Worm (Caenorhabditis elegans): Measurements from ENCODE around the gene ZK1067.4.

ZK1067.4 gene

DNA sequence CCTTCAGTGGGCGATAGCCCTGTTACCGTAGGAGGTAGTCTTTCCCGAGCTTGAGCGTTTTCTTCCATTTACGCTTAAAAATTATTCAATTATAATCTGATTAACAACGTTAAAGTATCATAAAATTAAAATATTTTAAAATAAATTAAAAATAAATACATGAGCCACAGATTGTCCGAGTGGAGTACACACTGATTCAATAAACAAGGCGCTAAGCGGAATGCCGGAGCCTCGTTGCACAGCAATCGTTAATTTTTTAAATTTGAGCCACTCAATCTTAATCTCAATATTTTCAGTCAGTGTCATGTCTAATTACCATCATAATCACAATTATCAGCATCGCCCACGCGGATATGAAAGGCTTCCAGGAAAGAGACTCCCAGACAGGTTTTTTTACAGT is 33.1 kb upstream of the ZK1067.4 start, which contains the start of the genes sec-5 and pir-1 (continued):
- TF ChIP-seq swsn-7 (tag; optimal IDR thresholded peaks at IDR 0.05), result peak; percentile 42
- TF ChIP-seq nhr-20 (tag; optimal IDR thresholded peaks at IDR 0.05), result peak; percentile 45
- TF ChIP-seq nhr-76 (tag; optimal IDR thresholded peaks at IDR 0.05), result no peak
- TF ChIP-seq sptf-1 (tag; optimal IDR thresholded peaks at IDR 0.05), result no peak
- TF ChIP-seq lir-3 (tag; optimal IDR thresholded peaks at IDR 0.05; ENCODE audit: poor library complexity), result no peak
- TF ChIP-seq irx-1 (tag; optimal IDR thresholded peaks at IDR 0.05), result peak; percentile 41
- peak in 1 of 6 experiments; percentile 57 for TF ChIP-seq elt-3 (tag; optimal IDR thresholded peaks at IDR 0.05)
- TF ChIP-seq nhr-12 (tag; optimal IDR thresholded peaks at IDR 0.05), result no peak
- TF ChIP-seq sup-37 (GFP tag; optimal IDR thresholded peaks at IDR 0.05), result no peak
- no peak for TF ChIP-seq ztf-11 (tag; optimal IDR thresholded peaks at IDR 0.05)
- peak; percentile 56 for TF ChIP-seq snu-23 (GFP tag; optimal IDR thresholded peaks at IDR 0.05)
- TF ChIP-seq ceh-88 (GFP tag; IDR thresholded peaks at IDR 0.05), result no peak
- no peak for TF ChIP-seq egl-27 (tag; optimal IDR thresholded peaks at IDR 0.05)
- TF ChIP-seq nhr-71 (tag; optimal IDR thresholded peaks at IDR 0.05), result peak; percentile 63
- no peak for TF ChIP-seq ceh-8 (GFP tag; optimal IDR thresholded peaks at IDR 0.05)
- no peak; the same call in 1 of the 2 replicates for TF ChIP-seq nhr-19 (GFP tag; conservative IDR thresholded peaks at IDR 0.05)
- TF ChIP-seq F16B12.6 (tag; optimal IDR thresholded peaks at IDR 0.05), result peak; percentile 26
- TF ChIP-seq mab-9 (GFP tag; IDR thresholded peaks at IDR 0.05), result no peak
- TF ChIP-seq isw-1 (GFP tag; IDR thresholded peaks at IDR 0.05), result peak; percentile 28
- TF ChIP-seq lsy-2 (tag; optimal IDR thresholded peaks at IDR 0.05), result peak; percentile 65 to 74
- no peak for TF ChIP-seq hpl-2 (GFP tag; optimal IDR thresholded peaks at IDR 0.05)
- peak; percentile 5 for TF ChIP-seq unc-130 (tag; optimal IDR thresholded peaks at IDR 0.05)
- peak; percentile 20 for TF ChIP-seq C16A3.4 (tag; optimal IDR thresholded peaks at IDR 0.05)
- no peak for TF ChIP-seq pqm-1 (tag; optimal IDR thresholded peaks at IDR 0.05)
- no peak for TF ChIP-seq egl-13 (tag; optimal IDR thresholded peaks at IDR 0.05)
- TF ChIP-seq tlp-1 (tag; optimal IDR thresholded peaks at IDR 0.05), result no peak
- TF ChIP-seq fkh-4 (tag; optimal IDR thresholded peaks at IDR 0.05; ENCODE audit: borderline replicate concordance), result no peak
- no peak for TF ChIP-seq sox-4 (tag; optimal IDR thresholded peaks at IDR 0.05)
- TF ChIP-seq nhr-47 (tag; optimal IDR thresholded peaks at IDR 0.05), result peak; percentile 54
- peak; percentile 56 to 60 for TF ChIP-seq lin-35 (GFP tag; optimal IDR thresholded peaks at IDR 0.05)
- no peak for TF ChIP-seq fkh-8 (tag; optimal IDR thresholded peaks at IDR 0.05)
- peak; percentile 32 for TF ChIP-seq unc-86 (tag; optimal IDR thresholded peaks at IDR 0.05)
- TF ChIP-seq blmp-1 (tag; optimal IDR thresholded peaks at IDR 0.05), result peak; percentile 30
- TF ChIP-seq nhr-237 (tag; optimal IDR thresholded peaks at IDR 0.05), result no peak
- no peak for TF ChIP-seq nhr-84 (tag; optimal IDR thresholded peaks at IDR 0.05)
- no peak for TF ChIP-seq ceh-63 (GFP tag; optimal IDR thresholded peaks at IDR 0.05)
- no peak for TF ChIP-seq pag-3 (tag; optimal IDR thresholded peaks at IDR 0.05; ENCODE audit: borderline replicate concordance, insufficient read depth)
- TF ChIP-seq dsc-1 (tag; optimal IDR thresholded peaks at IDR 0.05), result no peak
- no peak for TF ChIP-seq unc-98 (GFP tag; IDR thresholded peaks at IDR 0.05)
- no peak for TF ChIP-seq zip-4 (GFP tag; optimal IDR thresholded peaks at IDR 0.05)
- no peak for TF ChIP-seq lin-13 (GFP tag; optimal IDR thresholded peaks at IDR 0.05)

DNA sequence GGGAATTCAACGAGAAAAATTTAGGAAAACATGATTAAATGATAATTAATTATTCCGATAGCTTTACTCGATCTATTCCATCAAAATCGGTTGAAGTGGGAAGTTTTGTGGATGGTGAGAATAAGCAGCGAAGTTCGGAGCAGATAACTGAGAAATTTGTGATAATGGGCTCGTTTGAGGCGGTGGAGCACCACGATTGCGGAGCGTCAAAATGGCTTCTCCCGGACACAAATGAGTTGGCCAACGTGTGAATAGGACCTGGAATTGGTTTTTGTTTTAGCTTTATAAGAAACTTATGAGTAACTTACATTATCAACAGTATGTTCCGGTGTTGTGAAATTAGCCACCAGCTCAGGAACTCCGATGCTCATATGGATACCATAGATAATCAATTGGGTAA is 31.4 kb upstream of the ZK1067.4 start:
- TF ChIP-seq hpl-2 (GFP tag; optimal IDR thresholded peaks at IDR 0.05) (no peak), alr-1 (tag; optimal IDR thresholded peaks at IDR 0.05; ENCODE audit: borderline replicate concordance) (no peak), mdl-1 (tag; optimal IDR thresholded peaks at IDR 0.05) (no peak), ceh-82 (tag; optimal IDR thresholded peaks at IDR 0.05) (no peak), irx-1 (tag; optimal IDR thresholded peaks at IDR 0.05) (no peak), nhr-47 (tag; optimal IDR thresholded peaks at IDR 0.05) (no peak), nhr-77 (tag; optimal IDR thresholded peaks at IDR 0.05) (no peak), mef-2 (tag; optimal IDR thresholded peaks at IDR 0.05) (no peak), pag-3 (tag; optimal IDR thresholded peaks at IDR 0.05; ENCODE audit: borderline replicate concordance, insufficient read depth) (no peak), ces-1 (GFP tag; optimal IDR thresholded peaks at IDR 0.05) (no peak), aly-2 (tag; optimal IDR thresholded peaks at IDR 0.05) (no peak)
